Worm (Caenorhabditis elegans): ENCODE results near the gene str-248.
"Not testable (repeated sequence)": the region's sequence is repeated elsewhere in the genome, so short reads cannot be mapped to it uniquely, and the experiment has no call there.

- TF ChIP-seq pha-4 (tag; optimal IDR thresholded peaks at IDR 0.05); pqm-1 (tag; optimal IDR thresholded peaks at IDR 0.05); fkh-10 (GFP tag; optimal IDR thresholded peaks at IDR 0.05); rnt-1 (tag; optimal IDR thresholded peaks at IDR 0.05); elt-4 (tag; optimal IDR thresholded peaks at IDR 0.05); lim-6 (tag; optimal IDR thresholded peaks at IDR 0.05); ama-1 (optimal IDR thresholded peaks at IDR 0.05); dve-1 (tag; optimal IDR thresholded peaks at IDR 0.05): not testable (repeated sequence)
Observed at ce11 chrV:15668200-15668599, 38.8 kb upstream of the str-248 start, which contains the start of gene F53E4.1.
